Worm (Caenorhabditis elegans) whole organism, early embryonic: ENCODE measurements around the gene grl-25.

Experiments
- B0310.2 ChIP-seq: sonication (generic microtip); optimal IDR thresholded peaks from 2 replicates; lab custom pipeline; 2016; ENCODE audit warnings: mild to moderate bottlenecking, missing genetic modification characterization, missing compliant biosample characterization
- ama-1 ChIP-seq: fragments of 150-350 bp; optimal IDR thresholded peaks from 2 replicates; lab custom pipeline; 2014

DNA sequence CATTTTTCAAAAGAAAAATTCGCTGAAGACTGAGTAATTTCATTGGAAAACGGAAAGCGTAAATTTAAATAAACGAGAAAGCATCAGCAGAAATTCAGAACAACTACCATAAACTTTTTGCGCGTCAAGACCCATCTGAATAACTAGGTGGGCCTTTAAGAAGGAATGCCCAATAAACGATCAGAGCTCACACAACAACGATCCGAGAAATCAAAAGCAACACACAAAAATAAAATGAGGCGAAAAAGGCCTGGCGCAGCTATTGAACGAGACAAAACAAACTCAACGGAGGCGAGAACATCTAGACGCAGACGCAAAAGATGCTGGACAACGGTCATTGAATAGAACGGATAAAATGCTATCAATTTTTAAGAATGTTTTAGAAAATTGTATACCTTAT is 36.8 kb downstream of the grl-25 start:
- TF ChIP-seq B0310.2: no peak
- no peak for TF ChIP-seq ama-1 (lab: Kevin White, UChicago)
